Worm (Caenorhabditis elegans): ENCODE results near the gene srx-28.

Gene srx-28

ce11 chrV:2792958-2793357 lies 35.9 kb upstream of the srx-28 start:
- TF ChIP-seq aha-1 (tag) (peak; percentile 66), nhr-102 (tag; optimal IDR thresholded peaks at IDR 0.05) (no peak)

ce11 chrV:2780786-2781185 lies 23.7 kb upstream of the srx-28 start, which contains the start of gene R05D8.11:
Gene R05D8.11 (minus strand): TSS chrV:2780886.
- no peak for TF ChIP-seq hmg-1.1 (GFP tag; IDR thresholded peaks at IDR 0.05)
- no peak for TF ChIP-seq ceh-82 (tag; optimal IDR thresholded peaks at IDR 0.05)
- no peak for TF ChIP-seq hlh-30 (tag; optimal IDR thresholded peaks at IDR 0.05; ENCODE audit: insufficient read depth)
- TF ChIP-seq gei-8 (GFP tag; optimal IDR thresholded peaks at IDR 0.05), result no peak
- no peak for TF ChIP-seq nhr-48 (tag; optimal IDR thresholded peaks at IDR 0.05)
- no peak for TF ChIP-seq cey-2 (tag; optimal IDR thresholded peaks at IDR 0.05; ENCODE audit: borderline replicate concordance, insufficient read depth)
- TF ChIP-seq lin-39 (tag; optimal IDR thresholded peaks at IDR 0.05), result no peak
- no peak for TF ChIP-seq nhr-77 (tag; optimal IDR thresholded peaks at IDR 0.05)

ce11 chrV:2778458-2778857 lies 21.4 kb upstream of the srx-28 start:
- TF ChIP-seq set-16 (GFP tag; IDR thresholded peaks at IDR 0.05), result peak; percentile 80

- 0 out of 2 replicates have a peak, but pooled peaks have one; percentile 12 for TF ChIP-seq egl-43 (GFP tag; IDR thresholded peaks at IDR 0.05)
- peak; percentile 60 for TF ChIP-seq set-16 (GFP tag; IDR thresholded peaks at IDR 0.05)
Observed at ce11 chrV:2777395-2777794, 20.3 kb upstream of the srx-28 start.

ce11 chrV:2774042-2774441 lies 17.0 kb upstream of the srx-28 start, which contains the start of gene srj-18:
Gene srj-18 (plus strand): TSS chrV:2774342.
- TF ChIP-seq F49E8.2 (tag; optimal IDR thresholded peaks at IDR 0.05; ENCODE audit: borderline replicate concordance) (no peak), dmd-8 (GFP tag; IDR thresholded peaks at IDR 0.05) (no peak), ztf-11 (tag; optimal IDR thresholded peaks at IDR 0.05) (no peak), lir-3 (tag; optimal IDR thresholded peaks at IDR 0.05) (no peak), mxl-2 (GFP tag; conservative IDR thresholded peaks at IDR 0.05) (no peak), tag-97 (GFP tag; IDR thresholded peaks at IDR 0.05) (no peak), lim-7 (GFP tag; IDR thresholded peaks at IDR 0.05) (no peak), nhr-48 (tag; optimal IDR thresholded peaks at IDR 0.05) (no peak), aly-2 (tag; optimal IDR thresholded peaks at IDR 0.05) (no peak), php-3 (GFP tag; IDR thresholded peaks at IDR 0.05) (no peak)

- TF ChIP-seq ceh-20 (GFP tag; IDR thresholded peaks at IDR 0.05) (no peak), lir-3 (tag; optimal IDR thresholded peaks at IDR 0.05) (no peak), pha-4 (GFP tag; IDR thresholded peaks at IDR 0.05) (no peak), pha-4 (tag; optimal IDR thresholded peaks at IDR 0.05) (no peak), T26A8.4 (GFP tag; IDR thresholded peaks at IDR 0.05) (no peak), nhr-48 (tag; optimal IDR thresholded peaks at IDR 0.05) (no peak), aly-2 (tag; optimal IDR thresholded peaks at IDR 0.05) (no peak), Y48G9A.11 (GFP tag; IDR thresholded peaks at IDR 0.05) (no peak), nhr-28 (tag; optimal IDR thresholded peaks at IDR 0.05) (no peak), tag-97 (GFP tag; IDR thresholded peaks at IDR 0.05) (no peak), lin-38 (GFP tag; IDR thresholded peaks at IDR 0.05) (no peak), mep-1 (tag; optimal IDR thresholded peaks at IDR 0.05) (no peak)
Observed at ce11 chrV:2771560-2771959, 14.5 kb upstream of the srx-28 start, which contains the start of gene srh-56. Gene srh-56 (plus strand): TSS chrV:2771860.

- TF ChIP-seq dmd-9 (GFP tag; IDR thresholded peaks at IDR 0.05), result no peak
- TF ChIP-seq pqm-1 (tag; optimal IDR thresholded peaks at IDR 0.05), result no peak
- TF ChIP-seq nhr-76 (tag; optimal IDR thresholded peaks at IDR 0.05), result no peak
- no peak for TF ChIP-seq cey-2 (tag; optimal IDR thresholded peaks at IDR 0.05; ENCODE audit: borderline replicate concordance, insufficient read depth)
- TF ChIP-seq mes-2 (tag; optimal IDR thresholded peaks at IDR 0.05; ENCODE audit: poor library complexity, severe bottlenecking), result no peak
Observed at ce11 chrV:2769754-2770153, 12.7 kb upstream of the srx-28 start, which contains the start of gene dhs-15. Gene dhs-15 (minus strand): TSS chrV:2769854.
